Worm (Caenorhabditis elegans): ENCODE measurements around the gene skr-4.

skr-4 gene

DNA sequence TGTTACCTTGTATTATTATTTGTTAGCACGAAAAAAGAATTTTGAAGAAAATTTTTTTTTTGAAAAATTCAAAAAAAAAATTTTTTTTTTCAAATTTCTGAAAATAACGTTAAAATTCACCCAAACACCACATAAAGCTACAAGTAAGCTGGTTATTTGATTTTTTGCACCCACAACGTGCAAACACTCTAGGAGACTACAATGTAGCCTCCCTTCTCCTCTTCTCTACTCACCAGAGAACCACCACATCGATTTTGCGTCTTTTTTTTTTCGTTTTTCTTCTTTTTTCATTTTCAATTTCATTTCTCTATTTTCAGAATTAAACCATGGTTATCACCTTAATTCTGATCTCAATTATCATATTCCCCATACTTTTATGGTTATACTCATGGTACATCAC lies 31.1 kb downstream of the skr-4 start, which contains the start of gene abhd-3.1:
Gene abhd-3.1, plus strand, starts transcription at position 318 of the 400 bp plus-strand sequence.
- TF ChIP-seq hpl-2 (GFP tag; optimal IDR thresholded peaks at IDR 0.05) (no peak), ama-1 (optimal IDR thresholded peaks at IDR 0.05) (no peak), lin-14 (GFP tag; optimal IDR thresholded peaks at IDR 0.05) (no peak), nhr-12 (tag; optimal IDR thresholded peaks at IDR 0.05) (no peak), lir-3 (tag; optimal IDR thresholded peaks at IDR 0.05; ENCODE audit: poor library complexity) (no peak), aly-2 (tag; optimal IDR thresholded peaks at IDR 0.05) (no peak), nhr-20 (tag; optimal IDR thresholded peaks at IDR 0.05) (peak; percentile 64), blmp-1 (tag; optimal IDR thresholded peaks at IDR 0.05) (peak; percentile 2), nhr-76 (tag; optimal IDR thresholded peaks at IDR 0.05) (no peak), nhr-19 (GFP tag; conservative IDR thresholded peaks at IDR 0.05) (peak; percentile 34), fos-1 (tag; optimal IDR thresholded peaks at IDR 0.05) (no peak), dpl-1 (GFP tag; optimal IDR thresholded peaks at IDR 0.05) (no peak)

DNA sequence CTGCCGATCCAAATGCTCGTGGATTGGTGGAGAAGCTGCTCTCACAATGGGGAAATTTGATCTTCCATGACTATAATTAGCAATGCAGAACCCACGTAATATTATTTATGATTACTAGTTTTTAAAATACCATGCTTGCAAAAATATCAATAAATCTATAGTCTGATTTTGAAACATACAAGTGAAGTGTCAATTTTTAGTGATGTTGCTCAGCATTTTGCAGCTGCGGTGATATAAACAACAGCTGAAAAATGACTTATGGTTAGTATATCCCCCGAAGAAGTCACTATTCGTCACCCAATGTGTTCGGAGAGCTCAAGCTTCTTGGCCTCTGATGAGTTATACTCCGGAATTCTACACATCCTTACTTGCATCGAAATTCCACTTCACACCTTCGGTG lies 34.7 kb downstream of the skr-4 start, which contains the start of gene srh-172:
Gene srh-172, plus strand, starts transcription at position 301 of the 400 bp plus-strand sequence.
- TF ChIP-seq ets-5 (GFP tag; IDR thresholded peaks at IDR 0.05) (no peak), elt-2 (tag; optimal IDR thresholded peaks at IDR 0.05) (no peak), tlp-1 (tag; optimal IDR thresholded peaks at IDR 0.05) (no peak), F16B12.6 (tag; optimal IDR thresholded peaks at IDR 0.05) (no peak)

DNA sequence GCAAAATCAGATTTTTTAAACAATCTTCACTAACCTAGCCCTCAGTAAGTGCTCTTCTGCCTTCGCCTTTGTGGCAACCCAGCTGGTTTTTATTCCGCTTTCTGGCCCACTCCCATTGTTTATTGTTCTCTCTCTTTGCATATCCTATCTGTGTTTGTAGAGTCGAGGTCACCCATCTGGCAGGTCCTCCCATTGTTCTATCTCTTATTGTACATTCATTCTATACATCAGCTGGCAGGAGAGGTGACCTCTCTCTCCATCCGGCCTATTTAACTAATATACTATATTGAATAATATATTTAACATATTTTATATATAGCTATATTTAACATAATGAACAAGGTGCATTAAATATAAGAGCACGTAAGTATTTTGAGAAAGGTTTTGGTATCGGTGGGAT lies 37.9 kb downstream of the skr-4 start:
- TF ChIP-seq elt-3 (tag; optimal IDR thresholded peaks at IDR 0.05) = no peak
- TF ChIP-seq unc-62 (GFP tag; optimal IDR thresholded peaks at IDR 0.05) = no peak
- no peak for TF ChIP-seq tbx-2 (tag; optimal IDR thresholded peaks at IDR 0.05)
- TF ChIP-seq lin-39 (tag; optimal IDR thresholded peaks at IDR 0.05) = no peak
- TF ChIP-seq lin-35 (GFP tag; optimal IDR thresholded peaks at IDR 0.05) = no peak
- no peak for TF ChIP-seq fkh-8 (tag; optimal IDR thresholded peaks at IDR 0.05)
- TF ChIP-seq fkh-4 (tag; optimal IDR thresholded peaks at IDR 0.05; ENCODE audit: borderline replicate concordance) = no peak
- TF ChIP-seq mdl-1 (tag; optimal IDR thresholded peaks at IDR 0.05) = no peak
- TF ChIP-seq C16A3.4 (tag; optimal IDR thresholded peaks at IDR 0.05) = no peak
- TF ChIP-seq ces-1 (GFP tag; optimal IDR thresholded peaks at IDR 0.05) = no peak

DNA sequence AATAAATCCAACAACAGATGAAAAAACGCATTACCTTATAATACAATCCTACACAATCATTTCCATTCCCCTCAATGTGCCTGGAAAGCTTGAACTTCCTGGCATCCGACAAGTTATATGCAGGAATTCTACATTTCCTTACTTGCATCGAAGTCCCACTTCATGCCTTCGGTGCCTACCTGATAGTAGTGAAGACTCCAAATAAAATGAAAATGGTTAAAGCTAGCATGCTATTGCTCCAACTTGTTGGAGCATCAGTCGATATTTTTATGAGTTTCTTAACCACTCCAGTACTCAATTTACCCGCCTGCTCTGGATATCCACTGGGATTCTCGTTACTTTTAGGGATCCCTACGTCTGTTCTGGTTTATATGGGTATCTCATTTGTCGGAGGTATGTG lies 41.6 kb downstream of the skr-4 start, which contains the start of gene srh-171:
Gene srh-171, plus strand, starts transcription at position 75 of the 400 bp plus-strand sequence.
- TF ChIP-seq efl-1 (optimal IDR thresholded peaks at IDR 0.05) = no peak
- peak in 1 of 2 experiments; percentile 69 for TF ChIP-seq efl-1 (GFP tag; optimal IDR thresholded peaks at IDR 0.05 in 1 of 2)
- TF ChIP-seq lsy-2 (tag; optimal IDR thresholded peaks at IDR 0.05) = no peak

DNA sequence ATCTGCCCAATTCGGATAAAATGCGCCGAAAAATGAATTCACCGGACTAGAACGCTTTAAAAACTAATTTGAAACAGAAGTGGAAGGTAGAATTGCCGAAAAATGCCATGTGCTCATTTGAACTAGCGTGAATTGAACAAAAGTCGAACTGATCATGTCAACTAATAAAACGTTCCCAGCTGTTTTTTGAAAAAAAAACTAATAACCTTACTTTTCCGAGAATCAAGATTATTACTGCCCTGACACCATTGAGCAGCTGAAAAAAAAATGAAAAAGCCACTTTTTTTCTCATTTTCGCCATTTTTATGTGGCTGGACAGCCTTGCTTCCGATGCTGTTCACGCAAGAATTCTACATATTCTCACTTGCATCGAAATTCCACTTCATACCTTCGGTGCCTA lies 49.0 kb downstream of the skr-4 start, which contains the start of gene srh-173:
Gene srh-173, plus strand, starts transcription at position 301 of the 400 bp plus-strand sequence.
- no peak for TF ChIP-seq ztf-4 (tag; optimal IDR thresholded peaks at IDR 0.05)
- no peak for TF ChIP-seq efl-3 (GFP tag; optimal IDR thresholded peaks at IDR 0.05)
- no peak for TF ChIP-seq ceh-63 (GFP tag; optimal IDR thresholded peaks at IDR 0.05)
- TF ChIP-seq zag-1 (tag; optimal IDR thresholded peaks at IDR 0.05) = no peak
- no peak for TF ChIP-seq ztf-11 (tag; optimal IDR thresholded peaks at IDR 0.05)
- TF ChIP-seq zip-4 (GFP tag; optimal IDR thresholded peaks at IDR 0.05) = no peak
- no peak for TF ChIP-seq C16A3.4 (tag; optimal IDR thresholded peaks at IDR 0.05)

Measured in whole organism, L1 larva.